Worm (Caenorhabditis elegans) whole organism, early embryonic: Measurements from ENCODE around the gene srsx-15.

Source experiments
- B0310.2 ChIP-seq: sonication (generic microtip); optimal IDR thresholded peaks from 2 replicates; lab custom pipeline; 2016; ENCODE audit warnings: mild to moderate bottlenecking, missing genetic modification characterization, missing compliant biosample characterization
- F13C5.2 ChIP-seq: sonication (generic microtip); optimal IDR thresholded peaks from 2 replicates; lab custom pipeline; 2017; ENCODE audit warnings: mild to moderate bottlenecking, missing genetic modification characterization, inconsistent platforms, missing compliant biosample characterization
- aly-1 ChIP-seq: sonication (generic microtip); optimal IDR thresholded peaks from 2 replicates; lab custom pipeline; 2016; ENCODE audit warnings: missing genetic modification characterization, missing compliant biosample characterization
- ama-1 ChIP-seq: fragments of 150-350 bp; optimal IDR thresholded peaks from 2 replicates; lab custom pipeline; 2014
- ceh-13 ChIP-seq: fragments of 200-800 bp; sonication (Bioruptor generic); optimal IDR thresholded peaks from 2 replicates; lab custom pipeline; 2018; ENCODE audit warnings: mild to moderate bottlenecking, missing genetic modification characterization, missing compliant biosample characterization
- ceh-36 ChIP-seq: sonication (generic microtip); optimal IDR thresholded peaks from 2 replicates; lab custom pipeline; 2016; ENCODE audit warnings: missing genetic modification characterization, inconsistent platforms, missing compliant biosample characterization
- ets-7 ChIP-seq: sonication (generic microtip); optimal IDR thresholded peaks from 2 replicates; lab custom pipeline; 2016; ENCODE audit warnings: missing genotype, missing genetic modification characterization, missing compliant biosample characterization
- flt-1 ChIP-seq: fragments of 200-800 bp; sonication (Bioruptor generic); IDR thresholded peaks from 2 replicates; pipeline ENCODE4 v1.3.6; 2022; ENCODE audit warnings: missing genetic modification characterization, missing compliant biosample characterization
- hmbx-1 ChIP-seq: sonication (generic microtip); optimal IDR thresholded peaks from 2 replicates; lab custom pipeline; 2016; ENCODE audit warnings: mild to moderate bottlenecking, missing genetic modification characterization, missing compliant biosample characterization
- hmg-4 ChIP-seq: fragments of 200-800 bp; sonication (Bioruptor generic); optimal IDR thresholded peaks from 2 replicates; lab custom pipeline; 2018; ENCODE audit warnings: mild to moderate bottlenecking, missing genetic modification characterization, missing compliant biosample characterization
- hnd-1 ChIP-seq: sonication (generic microtip); optimal IDR thresholded peaks from 2 replicates; lab custom pipeline; 2016; ENCODE audit warnings: missing genetic modification characterization, missing compliant biosample characterization
- pes-1 ChIP-seq: fragments of 200-800 bp; sonication (Bioruptor generic); IDR thresholded peaks from 2 replicates; pipeline ENCODE4 v1.3.6; 2022; ENCODE audit warnings: missing genetic modification reagents, missing genetic modification characterization, missing compliant biosample characterization
- scrt-1 ChIP-seq: fragments of 200-800 bp; sonication (Bioruptor generic); IDR thresholded peaks from 2 replicates; pipeline ENCODE4 v1.3.6; 2022; ENCODE audit warnings: missing genetic modification characterization, missing compliant biosample characterization
- sea-1 ChIP-seq: fragments of 200-800 bp; sonication (Bioruptor generic); conservative IDR thresholded peaks from 2 replicates; pipeline ENCODE4 v1.3.6; 2022; ENCODE audit warnings: missing genetic modification characterization, missing compliant biosample characterization
- tbx-11 ChIP-seq: fragments of 200-800 bp; sonication (Bioruptor generic); IDR thresholded peaks from 2 replicates; pipeline ENCODE4 v1.3.6; 2022; ENCODE audit warnings: missing genetic modification characterization, missing compliant biosample characterization
- tbx-37 ChIP-seq: fragments of 200-800 bp; sonication (Bioruptor generic); conservative IDR thresholded peaks from 2 replicates; pipeline ENCODE4 v1.3.6; 2022; ENCODE audit warnings: missing genetic modification reagents, missing genetic modification characterization, missing compliant biosample characterization
- tra-4 ChIP-seq: sonication (generic microtip); optimal IDR thresholded peaks from 2 replicates; lab custom pipeline; 2017; ENCODE audit warnings: missing genetic modification characterization, missing compliant biosample characterization

The srsx-15 gene

ce11 chrIV:5614558-5615026, 9.0 kb downstream of the srsx-15 start, which contains the start of gene C39H7.4:
Gene C39H7.4 (minus strand): TSS chrIV:5614608.
- TF ChIP-seq tra-4 (tag; lab: Kevin White, UChicago) (no peak), aly-1 (no peak), hmbx-1 (tag; lab: Kevin White, UChicago) (no peak), hmg-4 (GFP tag; lab: Kevin White, UChicago) (no peak), ceh-36 (tag; lab: Kevin White, UChicago) (no peak), tbx-11 (GFP tag; lab: Robert Waterston, UW) (no peak), ets-7 (tag; lab: Kevin White, UChicago) (no peak), F13C5.2 (no peak), flt-1 (GFP tag; lab: Robert Waterston, UW) (no peak), sea-1 (GFP tag; lab: Robert Waterston, UW) (no peak), tbx-37 (GFP tag; lab: Robert Waterston, UW) (no peak), scrt-1 (GFP tag; lab: Robert Waterston, UW) (no peak), ama-1 (no peak), ceh-13 (GFP tag; lab: Kevin White, UChicago) (no peak), B0310.2 (tag; lab: Kevin White, UChicago) (no peak), hnd-1 (tag; lab: Kevin White, UChicago) (no peak)

ce11 chrIV:5607343-5607742, 16.3 kb downstream of the srsx-15 start:
- no peak for TF ChIP-seq ets-7 (tag; lab: Kevin White, UChicago)
- TF ChIP-seq tbx-11 (GFP tag; lab: Robert Waterston, UW): no peak
- TF ChIP-seq hnd-1 (tag; lab: Kevin White, UChicago): no peak
- TF ChIP-seq hmbx-1 (tag; lab: Kevin White, UChicago): no peak
- no peak for TF ChIP-seq B0310.2 (tag; lab: Kevin White, UChicago)
- TF ChIP-seq scrt-1 (GFP tag; lab: Robert Waterston, UW): no peak
- no peak for TF ChIP-seq pes-1 (GFP tag; lab: Robert Waterston, UW)
- TF ChIP-seq tra-4 (tag; lab: Kevin White, UChicago): no peak
- TF ChIP-seq ceh-36 (tag; lab: Kevin White, UChicago): no peak
- TF ChIP-seq sea-1 (GFP tag; lab: Robert Waterston, UW): no peak
- TF ChIP-seq hmg-4 (GFP tag; lab: Kevin White, UChicago): no peak
- no peak for TF ChIP-seq F13C5.2
- no peak for TF ChIP-seq flt-1 (GFP tag; lab: Robert Waterston, UW)
- TF ChIP-seq aly-1: no peak
- TF ChIP-seq tbx-37 (GFP tag; lab: Robert Waterston, UW): no peak
- TF ChIP-seq ama-1: no peak
- TF ChIP-seq ceh-13 (GFP tag; lab: Kevin White, UChicago): no peak

- TF ChIP-seq ets-7 (tag; lab: Kevin White, UChicago): no peak
- no peak for TF ChIP-seq tra-4 (tag; lab: Kevin White, UChicago)
- no peak for TF ChIP-seq scrt-1 (GFP tag; lab: Robert Waterston, UW)
- no peak for TF ChIP-seq hmbx-1 (tag; lab: Kevin White, UChicago)
- no peak for TF ChIP-seq pes-1 (GFP tag; lab: Robert Waterston, UW)
- TF ChIP-seq hnd-1 (tag; lab: Kevin White, UChicago): no peak
- TF ChIP-seq ceh-13 (GFP tag; lab: Kevin White, UChicago): no peak
- no peak for TF ChIP-seq B0310.2 (tag; lab: Kevin White, UChicago)
- TF ChIP-seq ceh-36 (tag; lab: Kevin White, UChicago): no peak
- TF ChIP-seq aly-1: no peak
- TF ChIP-seq flt-1 (GFP tag; lab: Robert Waterston, UW): no peak
- TF ChIP-seq F13C5.2: no peak
- no peak for TF ChIP-seq tbx-37 (GFP tag; lab: Robert Waterston, UW)
- TF ChIP-seq tbx-11 (GFP tag; lab: Robert Waterston, UW): no peak
- no peak for TF ChIP-seq sea-1 (GFP tag; lab: Robert Waterston, UW)
- TF ChIP-seq hmg-4 (GFP tag; lab: Kevin White, UChicago): no peak
- no peak for TF ChIP-seq ama-1
Measured at ce11 chrIV:5605225-5605624, 18.4 kb downstream of the srsx-15 start.

- no peak for TF ChIP-seq ceh-36 (tag; lab: Kevin White, UChicago)
Measured at ce11 chrIV:5604465-5604864, 19.2 kb downstream of the srsx-15 start.

ce11 chrIV:5603321-5603720, 20.3 kb downstream of the srsx-15 start:
- no peak for TF ChIP-seq aly-1
- TF ChIP-seq pes-1 (GFP tag; lab: Robert Waterston, UW): no peak
- TF ChIP-seq scrt-1 (GFP tag; lab: Robert Waterston, UW): no peak
- TF ChIP-seq ceh-13 (GFP tag; lab: Kevin White, UChicago): no peak
- TF ChIP-seq B0310.2 (tag; lab: Kevin White, UChicago): no peak
- no peak for TF ChIP-seq sea-1 (GFP tag; lab: Robert Waterston, UW)
- no peak for TF ChIP-seq hnd-1 (tag; lab: Kevin White, UChicago)
- no peak for TF ChIP-seq tbx-37 (GFP tag; lab: Robert Waterston, UW)
- no peak for TF ChIP-seq ceh-36 (tag; lab: Kevin White, UChicago)
- no peak for TF ChIP-seq tbx-11 (GFP tag; lab: Robert Waterston, UW)
- no peak for TF ChIP-seq F13C5.2
- no peak for TF ChIP-seq ama-1
- TF ChIP-seq tra-4 (tag; lab: Kevin White, UChicago): no peak
- TF ChIP-seq hmbx-1 (tag; lab: Kevin White, UChicago): no peak
- no peak for TF ChIP-seq ets-7 (tag; lab: Kevin White, UChicago)

ce11 chrIV:5602415-5602814, 21.2 kb downstream of the srsx-15 start:
- no peak for TF ChIP-seq ceh-13 (GFP tag; lab: Kevin White, UChicago)
- TF ChIP-seq ceh-36 (tag; lab: Kevin White, UChicago): no peak

ce11 chrIV:5600316-5600715, 23.3 kb downstream of the srsx-15 start:
- TF ChIP-seq hmg-4 (GFP tag; lab: Kevin White, UChicago) (peak; percentile 52), ama-1 (no peak), flt-1 (GFP tag; lab: Robert Waterston, UW) (no peak)
